Worm (Caenorhabditis elegans) whole organism, early embryonic: ENCODE measurements around the gene srsx-34.

ENCODE experiments used
- ama-1 ChIP-seq: fragments of 150-350 bp; optimal IDR thresholded peaks from 2 replicates; lab custom pipeline; 2014
- ets-7 ChIP-seq: sonication (generic microtip); optimal IDR thresholded peaks from 2 replicates; lab custom pipeline; 2016; ENCODE audit warnings: missing genotype, missing genetic modification characterization, missing compliant biosample characterization
- hmg-4 ChIP-seq: fragments of 200-800 bp; sonication (Bioruptor generic); optimal IDR thresholded peaks from 2 replicates; lab custom pipeline; 2018; ENCODE audit warnings: mild to moderate bottlenecking, missing genetic modification characterization, missing compliant biosample characterization
- pes-1 ChIP-seq: fragments of 200-800 bp; sonication (Bioruptor generic); IDR thresholded peaks from 2 replicates; pipeline ENCODE4 v1.3.6; 2022; ENCODE audit warnings: missing genetic modification reagents, missing genetic modification characterization, missing compliant biosample characterization
- scrt-1 ChIP-seq: fragments of 200-800 bp; sonication (Bioruptor generic); IDR thresholded peaks from 2 replicates; pipeline ENCODE4 v1.3.6; 2022; ENCODE audit warnings: missing genetic modification characterization, missing compliant biosample characterization
- tbx-11 ChIP-seq: fragments of 200-800 bp; sonication (Bioruptor generic); IDR thresholded peaks from 2 replicates; pipeline ENCODE4 v1.3.6; 2022; ENCODE audit warnings: missing genetic modification characterization, missing compliant biosample characterization
- tra-4 ChIP-seq: sonication (generic microtip); optimal IDR thresholded peaks from 2 replicates; lab custom pipeline; 2017; ENCODE audit warnings: missing genetic modification characterization, missing compliant biosample characterization

DNA sequence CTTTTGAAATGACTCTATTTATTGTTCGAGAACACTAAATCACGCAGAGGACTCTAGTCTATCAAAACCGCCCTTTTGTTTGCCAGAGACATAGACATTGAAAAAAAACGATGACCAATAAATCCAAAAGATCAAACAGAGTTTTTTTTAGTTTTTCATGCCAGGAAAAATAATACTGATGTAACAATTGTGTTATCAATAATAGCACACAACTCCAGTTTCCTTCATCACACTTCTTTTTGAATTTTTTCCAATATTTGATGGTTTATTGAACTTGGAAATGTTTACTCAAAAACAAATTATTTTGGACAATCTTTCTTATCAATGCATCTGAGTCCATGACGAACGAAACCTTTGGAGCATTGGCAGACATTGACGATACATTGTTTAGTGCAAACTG is 18.2 kb downstream of the srsx-34 start, which contains the start of gene C25E10.8:
- TF ChIP-seq ama-1 (lab: Kevin White, UChicago), result no peak
- TF ChIP-seq tra-4 (tag; lab: Kevin White, UChicago), result no peak
- no peak for TF ChIP-seq hmg-4
- TF ChIP-seq scrt-1, result no peak
- no peak for TF ChIP-seq ets-7 (tag; lab: Kevin White, UChicago)
- TF ChIP-seq pes-1 (GFP tag; lab: Robert Waterston, UW), result no peak
- no peak for TF ChIP-seq tbx-11
